Worm (Caenorhabditis elegans) whole organism, young adult: ENCODE measurements around the gene T19C4.1.

Experiments used
- B0019.2 ChIP-seq: fragments of 200-800 bp; sonication (Bioruptor generic); conservative IDR thresholded peaks from 2 replicates; pipeline ENCODE4 v1.3.6; 2022; ENCODE audit warnings: missing genetic modification reagents, missing genetic modification characterization, missing compliant biosample characterization
- B0261.1 ChIP-seq: sonication (generic microtip); optimal IDR thresholded peaks from 2 replicates; lab custom pipeline; 2016; ENCODE audit warnings: mild to moderate bottlenecking, missing genetic modification characterization, moderate library complexity, missing compliant biosample characterization
- B0336.3 ChIP-seq: fragments of 200-800 bp; sonication (Bioruptor generic); IDR thresholded peaks from 2 replicates; pipeline ENCODE4 v1.3.6; 2022; ENCODE audit warnings: missing genetic modification characterization, missing compliant biosample characterization
- F55B11.4 ChIP-seq: sonication (generic microtip); optimal IDR thresholded peaks from 2 replicates; lab custom pipeline; 2016; ENCODE audit warnings: missing compliant biosample characterization, missing genetic modification characterization, borderline replicate concordance; ENCODE audit not compliant: insufficient read depth
- F57A8.1 ChIP-seq: fragments of 200-800 bp; sonication (Bioruptor generic); optimal IDR thresholded peaks from 2 replicates; lab custom pipeline; 2018; ENCODE audit warnings: mild to moderate bottlenecking, missing genetic modification characterization, moderate library complexity, missing compliant biosample characterization
- K11D2.4 ChIP-seq: fragments of 200-800 bp; sonication (Bioruptor generic); IDR thresholded peaks from 2 replicates; pipeline ENCODE4 v1.3.6; 2022; ENCODE audit warnings: missing genetic modification reagents, missing genetic modification characterization, missing compliant biosample characterization
- K12H6.12 ChIP-seq: fragments of 200-800 bp; sonication (Bioruptor generic); optimal IDR thresholded peaks from 2 replicates; lab custom pipeline; 2018; ENCODE audit warnings: mild to moderate bottlenecking, missing genetic modification characterization, missing compliant biosample characterization
- Y56A3A.18 ChIP-seq: fragments of 200-800 bp; sonication (Bioruptor generic); IDR thresholded peaks from 2 replicates; pipeline ENCODE4 v1.3.6; 2022; ENCODE audit warnings: missing genetic modification reagents, missing genetic modification characterization, missing compliant biosample characterization
- athp-1 ChIP-seq: sonication (generic microtip); optimal IDR thresholded peaks from 2 replicates; lab custom pipeline; 2017; ENCODE audit warnings: mild to moderate bottlenecking, missing genetic modification characterization, missing compliant biosample characterization
- attf-3 ChIP-seq: fragments of 200-800 bp; sonication (Bioruptor generic); conservative IDR thresholded peaks from 2 replicates; pipeline ENCODE4 v1.3.6; 2022; ENCODE audit warnings: missing genetic modification reagents, missing genetic modification characterization, missing compliant biosample characterization
- bed-1 ChIP-seq: fragments of 200-800 bp; sonication (Bioruptor generic); IDR thresholded peaks from 2 replicates; pipeline ENCODE4 v1.3.6; 2022; ENCODE audit warnings: missing genetic modification reagents, missing genetic modification characterization, missing compliant biosample characterization
- bed-2 ChIP-seq: fragments of 200-800 bp; sonication (Bioruptor generic); IDR thresholded peaks from 2 replicates; pipeline ENCODE4 v1.3.6; 2022; ENCODE audit warnings: missing genetic modification reagents, missing genetic modification characterization, missing compliant biosample characterization
- cebp-1 ChIP-seq, 2 experiments: fragments of 200-800 bp in 1 of 2; sonication (Bioruptor generic) in 1 of 2; sonication (generic microtip) in 1 of 2; IDR thresholded peaks in 1 of 2; optimal IDR thresholded peaks in 1 of 2; 2 replicates each; pipeline versions ENCODE4 v1.3.6 to Lab custom; 2017 to 2022; ENCODE audit warnings: missing compliant biosample characterization in 2 of 2, missing genetic modification characterization in 2 of 2, mild to moderate bottlenecking in 1 of 2, missing genetic modification reagents in 1 of 2, moderate library complexity in 1 of 2
- cebp-2 ChIP-seq: fragments of 200-800 bp; sonication (Bioruptor generic); IDR thresholded peaks from 2 replicates; pipeline ENCODE4 v1.3.6; 2022; ENCODE audit warnings: missing genetic modification characterization, missing compliant biosample characterization
- ceh-100 ChIP-seq: fragments of 200-800 bp; sonication (Bioruptor generic); IDR thresholded peaks from 2 replicates; pipeline ENCODE4 v1.3.6; 2022; ENCODE audit warnings: missing genetic modification reagents, missing genetic modification characterization, missing compliant biosample characterization
- ceh-79 ChIP-seq: sonication (generic microtip); optimal IDR thresholded peaks from 2 replicates; lab custom pipeline; 2017; ENCODE audit warnings: mild to moderate bottlenecking, missing genetic modification characterization, missing compliant biosample characterization
- die-1 ChIP-seq: sonication (generic microtip); optimal IDR thresholded peaks from 2 replicates; lab custom pipeline; 2016; ENCODE audit warnings: missing genotype, mild to moderate bottlenecking, missing genetic modification characterization, missing compliant biosample characterization
- egrh-3 ChIP-seq: fragments of 200-800 bp; sonication (Bioruptor generic); IDR thresholded peaks from 2 replicates; pipeline ENCODE4 v1.3.6; 2022; ENCODE audit warnings: missing genetic modification reagents, missing genetic modification characterization, missing compliant biosample characterization
- ekl-4 ChIP-seq: fragments of 200-800 bp; sonication (Bioruptor generic); IDR thresholded peaks from 2 replicates; pipeline ENCODE4 v1.3.6; 2022; ENCODE audit warnings: missing genetic modification reagents, missing genetic modification characterization, missing compliant biosample characterization
- fkh-3 ChIP-seq: sonication (generic microtip); optimal IDR thresholded peaks from 2 replicates; lab custom pipeline; 2016; ENCODE audit warnings: mild to moderate bottlenecking, missing genetic modification characterization, missing compliant biosample characterization
- him-1 ChIP-seq: sonication (generic microtip); optimal IDR thresholded peaks from 2 replicates; lab custom pipeline; 2016; ENCODE audit warnings: missing genotype, missing genetic modification reagents, missing genetic modification characterization, missing compliant biosample characterization
- hlh-12 ChIP-seq: sonication (generic microtip); optimal IDR thresholded peaks from 2 replicates; lab custom pipeline; 2016; ENCODE audit warnings: missing genetic modification characterization, missing compliant biosample characterization
- hrde-1 ChIP-seq: sonication (generic microtip); optimal IDR thresholded peaks from 2 replicates; lab custom pipeline; 2016; ENCODE audit warnings: missing genetic modification characterization, mild to moderate bottlenecking, missing compliant biosample characterization, moderate library complexity, missing genotype, missing genetic modification reagents, borderline replicate concordance
- madf-6 ChIP-seq: fragments of 200-800 bp; sonication (Bioruptor generic); IDR thresholded peaks from 2 replicates; pipeline ENCODE4 v1.3.6; 2022; ENCODE audit warnings: missing genetic modification reagents, missing genetic modification characterization, missing compliant biosample characterization
- mel-28 ChIP-seq: sonication (generic microtip); optimal IDR thresholded peaks from 2 replicates; lab custom pipeline; 2016; ENCODE audit warnings: borderline replicate concordance, mild to moderate bottlenecking, missing genetic modification characterization, missing compliant biosample characterization
- mes-4 ChIP-seq: sonication (generic microtip); optimal IDR thresholded peaks from 2 replicates; lab custom pipeline; 2016; ENCODE audit warnings: missing genotype, missing genetic modification characterization, missing compliant biosample characterization
- nfyb-1 ChIP-seq: fragments of 200-800 bp; sonication (Bioruptor generic); IDR thresholded peaks from 2 replicates; pipeline ENCODE4 v1.3.6; 2022; ENCODE audit warnings: missing genetic modification reagents, missing genetic modification characterization, missing compliant biosample characterization
- nhr-80 ChIP-seq: sonication (generic microtip); optimal IDR thresholded peaks from 2 replicates; lab custom pipeline; 2016; ENCODE audit warnings: missing genetic modification characterization, missing compliant biosample characterization
- rec-8 ChIP-seq, 2 experiments: sonication (generic microtip); optimal IDR thresholded peaks; 2 replicates each; lab custom pipeline; 2016; ENCODE audit warnings: mild to moderate bottlenecking in 2 of 2, missing genetic modification characterization in 2 of 2, missing genetic modification reagents in 2 of 2, missing genotype in 2 of 2, missing biosample characterization in 1 of 2, missing compliant biosample characterization in 1 of 2, moderate library complexity in 1 of 2
- sea-2 ChIP-seq: fragments of 200-800 bp; sonication (Bioruptor generic); IDR thresholded peaks from 2 replicates; pipeline ENCODE4 v1.3.6; 2022; ENCODE audit warnings: missing genetic modification characterization, missing compliant biosample characterization
- snpc-1.1 ChIP-seq: sonication (generic microtip); optimal IDR thresholded peaks from 2 replicates; lab custom pipeline; 2017; ENCODE audit warnings: missing genetic modification characterization, mild to moderate bottlenecking, missing compliant biosample characterization, antibody characterized with exemption, moderate library complexity, missing genotype, missing genetic modification reagents; ENCODE audit not compliant: insufficient read depth
- snpc-3.4 ChIP-seq: sonication (generic microtip); optimal IDR thresholded peaks from 2 replicates; lab custom pipeline; 2017; ENCODE audit warnings: missing genetic modification characterization, mild to moderate bottlenecking, missing compliant biosample characterization, antibody characterized with exemption, moderate library complexity, missing genotype, missing genetic modification reagents
- somi-1 ChIP-seq: fragments of 200-800 bp; sonication (Bioruptor generic); optimal IDR thresholded peaks from 2 replicates; lab custom pipeline; 2018; ENCODE audit warnings: mild to moderate bottlenecking, missing genetic modification characterization, missing compliant biosample characterization
- tbp1 ChIP-seq: fragments of 200-800 bp; sonication (Bioruptor generic); optimal IDR thresholded peaks from 2 replicates; lab custom pipeline; 2018; ENCODE audit warnings: mild to moderate bottlenecking, missing genetic modification characterization, missing compliant biosample characterization
- xnd-1 ChIP-seq: sonication (generic microtip); optimal IDR thresholded peaks from 2 replicates; lab custom pipeline; 2016; ENCODE audit warnings: missing genotype, missing genetic modification reagents, missing genetic modification characterization, missing compliant biosample characterization
- zfh-2 ChIP-seq: fragments of 200-800 bp; sonication (Bioruptor generic); conservative IDR thresholded peaks from 2 replicates; pipeline ENCODE4 v1.3.6; 2022; ENCODE audit warnings: missing genetic modification reagents, missing genetic modification characterization, missing compliant biosample characterization
- ztf-22 ChIP-seq: fragments of 200-800 bp; sonication (Bioruptor generic); optimal IDR thresholded peaks from 2 replicates; lab custom pipeline; 2018; ENCODE audit warnings: mild to moderate bottlenecking, missing genetic modification characterization, moderate library complexity, missing compliant biosample characterization

The T19C4.1 gene

DNA sequence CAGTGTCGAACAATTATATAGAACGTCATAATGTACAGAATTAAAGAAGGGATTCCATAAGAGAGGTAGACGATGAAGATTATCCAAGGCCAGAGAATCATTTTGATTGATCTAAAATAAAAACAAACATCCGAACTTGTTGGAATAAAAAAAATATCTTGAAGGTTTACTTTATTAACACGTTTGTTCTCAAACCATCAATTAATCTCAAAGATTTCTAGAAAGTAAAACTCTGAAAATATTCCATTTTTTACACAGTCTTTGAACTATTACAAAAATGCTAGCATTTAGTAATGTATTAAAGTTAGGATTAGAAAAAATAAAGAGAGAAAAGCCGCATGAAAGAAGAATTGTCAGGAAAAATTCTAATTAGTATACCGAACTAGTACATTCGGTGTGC, 15.0 kb downstream of the T19C4.1 start, which contains the start of gene srg-40:
srg-40 (minus strand) TSS at position 101 of the 400 bp plus-strand sequence.
- no peak for TF ChIP-seq K12H6.12 (tag; lab: Kevin White, UChicago)
- TF ChIP-seq B0261.1 (tag; lab: Kevin White, UChicago): no peak
- TF ChIP-seq tbp1 (GFP tag; lab: Kevin White, UChicago): no peak
- no peak for TF ChIP-seq ztf-22 (GFP tag; lab: Kevin White, UChicago)

DNA sequence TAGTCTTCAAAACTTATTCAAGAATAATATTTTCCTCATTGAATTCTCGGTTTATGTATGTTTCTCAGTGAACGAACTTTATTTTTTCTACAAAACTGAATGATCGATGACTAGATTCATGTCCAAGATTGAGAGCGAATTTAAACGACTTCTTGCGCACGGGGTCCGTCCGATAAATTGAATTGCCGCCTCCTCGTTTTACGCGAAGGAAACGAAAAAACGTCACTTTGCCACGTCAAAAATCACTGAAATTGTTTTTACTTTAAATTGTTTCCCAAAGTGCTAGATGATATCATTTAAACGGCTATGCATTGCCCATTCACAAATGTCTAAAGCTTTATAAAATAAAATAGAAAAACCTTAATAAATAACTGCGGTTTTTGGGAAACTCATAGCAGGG, 18.2 kb downstream of the T19C4.1 start:
- TF ChIP-seq nhr-80 (tag; lab: Kevin White, UChicago) (no peak), him-1 (no peak), snpc-3.4 (tag; lab: Kevin White, UChicago) (no peak), mes-4 (tag; lab: Kevin White, UChicago) (no peak), egrh-3 (no peak), ekl-4 (GFP tag; lab: Robert Waterston, UW) (no peak), zfh-2 (GFP tag; lab: Robert Waterston, UW) (no peak), nfyb-1 (GFP tag; lab: Robert Waterston, UW) (no peak), B0019.2 (no peak), attf-3 (GFP tag; lab: Robert Waterston, UW) (no peak), cebp-1 (GFP tag; IDR thresholded peaks at IDR 0.05; lab: Robert Waterston, UW) (no peak), cebp-1 (tag; optimal IDR thresholded peaks at IDR 0.05; lab: Kevin White, UChicago) (no peak), ceh-79 (tag; lab: Kevin White, UChicago) (no peak), die-1 (tag; lab: Kevin White, UChicago) (no peak), Y56A3A.18 (GFP tag; lab: Robert Waterston, UW) (no peak), hlh-12 (tag; lab: Kevin White, UChicago) (no peak), bed-2 (GFP tag; lab: Robert Waterston, UW) (no peak), xnd-1 (tag; lab: Kevin White, UChicago) (no peak), bed-1 (GFP tag; lab: Robert Waterston, UW) (no peak), madf-6 (GFP tag; lab: Robert Waterston, UW) (no peak), K11D2.4 (GFP tag; lab: Robert Waterston, UW) (no peak)

DNA sequence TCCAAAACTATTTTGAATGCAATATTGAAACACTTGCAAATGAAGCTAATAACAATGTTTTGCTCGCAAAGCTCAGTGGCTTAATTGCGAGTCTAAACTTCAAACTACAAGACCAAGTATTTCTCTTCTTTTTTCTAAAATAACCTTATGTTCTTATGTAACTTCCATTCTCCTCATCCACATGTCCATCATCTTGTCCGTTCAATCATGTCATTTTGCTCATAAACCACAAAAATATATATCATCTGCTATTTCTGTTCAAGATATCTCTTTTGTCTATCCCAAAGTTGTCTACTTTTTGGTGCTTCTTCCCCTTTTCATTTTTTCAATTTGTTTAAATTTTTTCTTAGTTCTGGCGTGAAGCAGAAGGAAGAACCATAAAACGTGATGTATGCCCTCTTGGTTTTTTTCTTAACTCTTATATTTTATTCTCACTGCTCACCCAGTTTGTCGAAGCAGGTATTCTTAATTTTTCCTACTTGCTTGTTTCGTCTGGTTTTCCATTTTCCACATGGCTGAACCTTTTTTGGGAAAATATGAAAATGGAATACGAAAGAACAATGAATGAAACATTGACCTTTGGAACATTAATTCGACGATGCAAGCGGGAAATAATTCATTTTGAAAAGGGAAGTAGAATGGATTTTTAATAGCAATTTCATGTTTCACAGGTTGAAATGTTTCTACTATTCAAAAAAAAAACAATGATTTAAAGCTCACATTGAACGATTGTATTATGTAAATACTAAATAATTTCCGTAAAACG, 21.2 kb downstream of the T19C4.1 start:
- TF ChIP-seq nfyb-1 (GFP tag; lab: Robert Waterston, UW) (no peak), F55B11.4 (no peak), mel-28 (tag; lab: Kevin White, UChicago) (no peak), hrde-1 (tag; lab: Kevin White, UChicago) (no peak), K11D2.4 (GFP tag; lab: Robert Waterston, UW) (no peak), attf-3 (GFP tag; lab: Robert Waterston, UW) (no peak), snpc-1.1 (tag; lab: Kevin White, UChicago) (no peak), sea-2 (GFP tag; lab: Robert Waterston, UW) (no peak), F57A8.1 (GFP tag; lab: Kevin White, UChicago) (no peak), cebp-2 (GFP tag; lab: Robert Waterston, UW) (no peak), rec-8 (tag; optimal IDR thresholded peaks at IDR 0.05; lab: Kevin White, UChicago) (no peak), fkh-3 (tag; lab: Kevin White, UChicago) (no peak), B0336.3 (GFP tag; lab: Robert Waterston, UW) (no peak), athp-1 (tag; lab: Kevin White, UChicago) (no peak), ceh-100 (GFP tag; lab: Robert Waterston, UW) (no peak), somi-1 (GFP tag; lab: Kevin White, UChicago) (no peak)
